Fruit fly (Drosophila melanogaster) whole organism, embryonic: ENCODE data around the gene peg.
A peak's percentile ranks its signal among the peaks of the same experiment; 100 is the strongest.

Experiments used
- ATbp ChIP-seq: fragments of 200-800 bp; sonication (Bioruptor generic); optimal IDR thresholded peaks from 2 replicates; lab custom pipeline; 2017; ENCODE audit warnings: missing biosample characterization, mild to moderate bottlenecking, missing genetic modification characterization, missing genetic modification reagents
- Atf6 ChIP-seq: fragments of 200-800 bp; sonication (Bioruptor generic); IDR thresholded peaks from 2 replicates; pipeline ENCODE4 v1.3.6; 2022; ENCODE audit warnings: missing biosample characterization, missing genetic modification characterization
- Blimp-1 ChIP-seq: fragments of 200-800 bp; sonication (Bioruptor generic); optimal IDR thresholded peaks from 3 replicates; lab custom pipeline; 2018; ENCODE audit warnings: missing biosample characterization, missing genetic modification characterization, mild to moderate bottlenecking, moderate library complexity, missing genetic modification reagents
- CG10274 ChIP-seq: fragments of 200-800 bp; sonication (Bioruptor generic); optimal IDR thresholded peaks from 3 replicates; lab custom pipeline; 2017; ENCODE audit warnings: missing biosample characterization, mild to moderate bottlenecking, missing genetic modification characterization
- CG10543 ChIP-seq: fragments of 200-800 bp; sonication (Bioruptor generic); optimal IDR thresholded peaks from 3 replicates; lab custom pipeline; 2017; ENCODE audit warnings: missing biosample characterization, mild to moderate bottlenecking, missing genetic modification characterization, moderate library complexity
- CG12236 ChIP-seq: fragments of 200-800 bp; sonication (Bioruptor generic); optimal IDR thresholded peaks from 2 replicates; lab custom pipeline; 2016; ENCODE audit warnings: missing biosample characterization, missing genetic modification characterization
- CG15601 ChIP-seq: fragments of 200-800 bp; sonication (Bioruptor generic); optimal IDR thresholded peaks from 3 replicates; lab custom pipeline; 2019; ENCODE audit warnings: missing biosample characterization, mild to moderate bottlenecking, missing genetic modification characterization, moderate library complexity
- CG16863 ChIP-seq: fragments of 200-800 bp; sonication (Bioruptor generic); optimal IDR thresholded peaks from 3 replicates; lab custom pipeline; 2016; ENCODE audit warnings: missing biosample characterization, missing genetic modification characterization
- CG17186 ChIP-seq: fragments of 200-800 bp; sonication (Bioruptor generic); optimal IDR thresholded peaks from 3 replicates; lab custom pipeline; 2017; ENCODE audit warnings: missing biosample characterization, missing genetic modification reagents, missing genetic modification characterization
- CG18476 ChIP-seq: fragments of 200-800 bp; sonication (Bioruptor generic); optimal IDR thresholded peaks from 2 replicates; lab custom pipeline; 2016; ENCODE audit warnings: missing biosample characterization, mild to moderate bottlenecking, missing genetic modification characterization
- CG43689 ChIP-seq: fragments of 200-800 bp; sonication (Bioruptor generic); IDR thresholded peaks from 2 replicates; pipeline ENCODE4 v1.3.6; 2022; ENCODE audit warnings: missing biosample characterization, missing genetic modification characterization
- CG4424 ChIP-seq: fragments of 200-800 bp; sonication (Bioruptor generic); optimal IDR thresholded peaks from 3 replicates; lab custom pipeline; 2016; ENCODE audit warnings: missing biosample characterization, missing genetic modification characterization
- CG5953 ChIP-seq: fragments of 200-800 bp; sonication (Bioruptor generic); IDR thresholded peaks from 2 replicates; pipeline ENCODE4 v1.3.6; 2022; ENCODE audit warnings: missing biosample characterization, missing genetic modification characterization
- CG6254 ChIP-seq: fragments of 200-800 bp; sonication (Bioruptor generic); optimal IDR thresholded peaks from 3 replicates; lab custom pipeline; 2017; ENCODE audit warnings: mild to moderate bottlenecking, missing biosample characterization, missing genetic modification reagents, missing genetic modification characterization
- CG7372 ChIP-seq: fragments of 200-800 bp; sonication (Bioruptor generic); IDR thresholded peaks from 2 replicates; pipeline ENCODE4 v1.3.6; 2022; ENCODE audit warnings: missing biosample characterization, missing genetic modification characterization
- CG8290 ChIP-seq, 3 experiments: fragments of 200-800 bp; sonication (Bioruptor generic); optimal IDR thresholded peaks; 2 replicates each; lab custom pipeline; 2016 to 2019; ENCODE audit warnings: missing biosample characterization in 3 of 3, missing genetic modification characterization in 3 of 3, mild to moderate bottlenecking in 2 of 3, moderate library complexity in 1 of 3
- CG8924 ChIP-seq: fragments of 200-800 bp; optimal IDR thresholded peaks from 3 replicates; lab custom pipeline; 2019; ENCODE audit warnings: missing biosample characterization, mild to moderate bottlenecking, missing genetic modification characterization, moderate library complexity
- CG9932 ChIP-seq: fragments of 200-800 bp; sonication (Bioruptor generic); IDR thresholded peaks from 2 replicates; pipeline ENCODE4 v1.3.6; 2022; ENCODE audit warnings: missing biosample characterization, missing genetic modification characterization
- HmgZ ChIP-seq: fragments of 200-800 bp; sonication (Bioruptor generic); optimal IDR thresholded peaks from 2 replicates; lab custom pipeline; 2018; ENCODE audit warnings: missing biosample characterization, mild to moderate bottlenecking, missing genetic modification characterization
- MBD-R2 ChIP-seq: fragments of 200-800 bp; sonication (Bioruptor generic); IDR thresholded peaks from 2 replicates; pipeline ENCODE4 v1.3.6; 2022; ENCODE audit warnings: missing biosample characterization, missing genetic modification characterization
- Med ChIP-seq: fragments of 200-800 bp; sonication (Bioruptor generic); peaks from one replicate; lab custom pipeline; 2016; ENCODE audit warnings: missing biosample characterization, missing genetic modification characterization, mild to moderate bottlenecking, inconsistent platforms, moderate library complexity
- Nf-YB ChIP-seq: fragments of 200-800 bp; sonication (Bioruptor generic); optimal IDR thresholded peaks from 3 replicates; lab custom pipeline; 2019; ENCODE audit warnings: missing biosample characterization, mild to moderate bottlenecking, missing genetic modification characterization, moderate library complexity
- NfI ChIP-seq: fragments of 200-800 bp; sonication (Bioruptor generic); optimal IDR thresholded peaks from 3 replicates; lab custom pipeline; 2018; ENCODE audit warnings: missing biosample characterization, mild to moderate bottlenecking, missing genetic modification characterization, moderate library complexity
- Pdp1 ChIP-seq, 2 experiments: fragments of 200-800 bp; sonication (Bioruptor generic); optimal IDR thresholded peaks; 3 replicates each; lab custom pipeline; 2016; ENCODE audit warnings: missing biosample characterization in 2 of 2, missing genetic modification characterization in 2 of 2, mild to moderate bottlenecking in 1 of 2, moderate library complexity in 1 of 2
- Ptx1 ChIP-seq: fragments of 200-800 bp; sonication (Bioruptor generic); IDR thresholded peaks from 2 replicates; pipeline ENCODE4 v1.3.6; 2022; ENCODE audit warnings: missing biosample characterization, missing genetic modification characterization
- Ravus ChIP-seq: fragments of 200-800 bp; sonication (Bioruptor generic); IDR thresholded peaks from 2 replicates; pipeline ENCODE4 v1.3.6; 2022; ENCODE audit warnings: missing biosample characterization, missing genetic modification characterization
- ci ChIP-seq: fragments of 200-800 bp; sonication (Bioruptor generic); IDR thresholded peaks from 3 replicates; pipeline ENCODE4 v1.3.6; 2022; ENCODE audit warnings: missing biosample characterization, missing genetic modification characterization
- crol ChIP-seq: fragments of 200-800 bp; sonication (Bioruptor generic); IDR thresholded peaks from 2 replicates; pipeline ENCODE4 v1.3.6; 2022; ENCODE audit warnings: missing biosample characterization, missing genetic modification characterization
- dmrt99B ChIP-seq: fragments of 200-800 bp; sonication (Bioruptor generic); optimal IDR thresholded peaks from 2 replicates; lab custom pipeline; 2018; ENCODE audit warnings: missing biosample characterization, mild to moderate bottlenecking, missing genetic modification characterization, moderate library complexity
- dpn ChIP-seq, 2 experiments: fragments of 200-800 bp; sonication (Bioruptor generic); optimal IDR thresholded peaks; 3 replicates each; lab custom pipeline; 2016; ENCODE audit warnings: missing biosample characterization in 2 of 2, missing genetic modification characterization in 2 of 2
- exex ChIP-seq: fragments of 200-800 bp; sonication (Bioruptor generic); optimal IDR thresholded peaks from 4 replicates; lab custom pipeline; 2018; ENCODE audit warnings: missing biosample characterization, mild to moderate bottlenecking, missing genetic modification characterization, moderate library complexity
- ftz-f1 ChIP-seq: fragments of 200-800 bp; sonication (Bioruptor generic); optimal IDR thresholded peaks from 2 replicates; lab custom pipeline; 2016; ENCODE audit warnings: missing biosample characterization, missing genetic modification characterization
- gcm2 ChIP-seq: fragments of 200-800 bp; sonication (Bioruptor generic); optimal IDR thresholded peaks from 2 replicates; lab custom pipeline; 2016; ENCODE audit warnings: missing biosample characterization, missing genetic modification characterization
- jigr1 ChIP-seq: fragments of 200-800 bp; sonication (Bioruptor generic); IDR thresholded peaks from 3 replicates; pipeline ENCODE4 v1.3.6; 2022; ENCODE audit warnings: missing biosample characterization, missing genetic modification characterization
- knrl ChIP-seq: fragments of 200-800 bp; sonication (Bioruptor generic); IDR thresholded peaks from 3 replicates; pipeline ENCODE4 v1.3.6; 2022; ENCODE audit warnings: missing biosample characterization, missing genetic modification characterization; ENCODE audit not compliant: partially characterized antibody
- lab ChIP-seq: fragments of 200-800 bp; sonication (Bioruptor generic); optimal IDR thresholded peaks from 3 replicates; lab custom pipeline; 2017; ENCODE audit warnings: missing biosample characterization, missing genetic modification characterization, mild to moderate bottlenecking, moderate library complexity, missing genetic modification reagents
- lola ChIP-seq, 3 experiments: fragments of >200 bp in 2 of 3; fragments of 200-800 bp in 1 of 3; sonication (Bioruptor generic) in 1 of 3; optimal IDR thresholded peaks; 2 replicates each; lab custom pipeline; 2017 to 2019; ENCODE audit warnings: missing biosample characterization in 3 of 3, missing genetic modification characterization in 3 of 3, mild to moderate bottlenecking in 1 of 3, moderate library complexity in 1 of 3
- luna ChIP-seq: fragments of 200-800 bp; sonication (Bioruptor generic); optimal IDR thresholded peaks from 2 replicates; lab custom pipeline; 2016; ENCODE audit warnings: missing biosample characterization, missing genetic modification characterization
- nerfin-1 ChIP-seq: fragments of 200-800 bp; sonication (Bioruptor generic); optimal IDR thresholded peaks from 3 replicates; lab custom pipeline; 2019; ENCODE audit warnings: missing biosample characterization, mild to moderate bottlenecking, missing genetic modification characterization, moderate library complexity
- oc ChIP-seq: fragments of 200-800 bp; sonication (Bioruptor generic); optimal IDR thresholded peaks from 2 replicates; lab custom pipeline; 2018; ENCODE audit warnings: missing biosample characterization, mild to moderate bottlenecking, missing genetic modification characterization, moderate library complexity
- otp ChIP-seq: fragments of 200-800 bp; sonication (Bioruptor generic); IDR thresholded peaks from 3 replicates; pipeline ENCODE4, ENCODE4 v1.3.6; 2022; ENCODE audit warnings: missing biosample characterization, missing genetic modification characterization
- run ChIP-seq: fragments of 200-800 bp; sonication (Bioruptor generic); optimal IDR thresholded peaks from 3 replicates; lab custom pipeline; 2018; ENCODE audit warnings: missing biosample characterization, mild to moderate bottlenecking, missing genetic modification characterization
- salm ChIP-seq: fragments of 200-800 bp; sonication (Bioruptor generic); optimal IDR thresholded peaks from 2 replicates; lab custom pipeline; 2018; ENCODE audit warnings: missing biosample characterization, mild to moderate bottlenecking, missing genetic modification characterization
- sd ChIP-seq: fragments of 200-800 bp; sonication (Bioruptor generic); optimal IDR thresholded peaks from 3 replicates; lab custom pipeline; 2018; ENCODE audit warnings: missing biosample characterization, mild to moderate bottlenecking, missing genetic modification characterization, moderate library complexity
- sima ChIP-seq: fragments of 200-800 bp; sonication (Bioruptor generic); optimal IDR thresholded peaks from 2 replicates; lab custom pipeline; 2016; ENCODE audit warnings: missing biosample characterization, missing genetic modification characterization
- slou ChIP-seq: fragments of 200-800 bp; sonication (Bioruptor generic); optimal IDR thresholded peaks from 3 replicates; lab custom pipeline; 2016; ENCODE audit warnings: missing biosample characterization, missing genetic modification characterization
- vfl ChIP-seq: fragments of 200-800 bp; sonication (Bioruptor generic); optimal IDR thresholded peaks from 2 replicates; lab custom pipeline; 2016; ENCODE audit warnings: missing biosample characterization, missing genetic modification characterization

The peg gene

DNA sequence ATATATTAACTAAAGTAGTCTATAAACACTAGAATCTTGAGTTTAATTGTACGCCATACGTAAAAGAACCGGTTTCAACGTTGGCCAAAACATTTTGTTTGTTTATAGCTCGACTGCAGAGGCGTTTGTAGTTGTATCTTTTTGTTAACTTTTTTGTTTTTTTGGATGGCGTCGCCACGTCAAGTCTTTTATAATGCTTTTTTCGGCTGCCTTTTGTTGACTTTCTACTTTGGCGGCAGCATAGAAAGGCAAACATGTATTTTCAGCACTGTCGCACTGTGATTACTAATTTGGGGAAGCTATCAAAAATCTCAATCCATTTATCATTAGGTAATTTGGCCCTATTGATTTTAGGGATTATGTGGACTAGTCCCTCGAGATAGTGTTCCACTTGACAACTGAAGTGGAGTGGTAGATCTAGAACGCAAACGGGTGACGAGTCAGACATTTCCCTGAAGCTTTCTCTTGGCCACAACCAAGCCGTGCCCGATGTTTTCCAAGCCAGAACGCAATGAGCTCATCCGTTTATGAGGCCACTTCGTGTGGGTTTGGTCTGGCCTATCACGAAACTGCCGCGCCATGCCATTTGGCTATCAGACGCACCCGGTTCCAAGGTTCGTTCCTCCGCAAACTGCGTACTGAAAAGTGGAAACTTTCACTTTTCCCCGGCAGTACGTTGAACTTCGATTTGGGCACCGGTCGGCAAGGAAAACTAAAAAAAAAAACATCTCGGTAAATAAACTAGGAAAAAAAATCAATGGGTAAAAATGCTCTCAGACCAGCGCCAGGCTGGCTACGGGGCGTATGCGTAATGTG, 42.7 kb upstream of the peg start (continued):
- TF ChIP-seq dpn (GFP tag; optimal IDR thresholded peaks at IDR 0.05; lab: Kevin White, UChicago) (no peak), crol (0 out of 2 replicates have a peak, but pooled peaks have one; percentile 15), ATbp (GFP tag; lab: Kevin White, UChicago) (no peak), lola (GFP tag; optimal IDR thresholded peaks at IDR 0.05; lab: Kevin White, UChicago) (no peak), CG9932 (GFP tag; lab: Robert Waterston, UW) (0 out of 2 replicates have a peak, but pooled peaks have one; percentile 9), CG7372 (GFP tag; lab: Robert Waterston, UW) (peak; percentile 67; the same call in 1 of the 2 replicates), Ravus (GFP tag; lab: Robert Waterston, UW) (no peak), CG10543 (GFP tag; lab: Kevin White, UChicago) (peak; percentile 41), oc (tag; lab: Kevin White, UChicago) (peak; percentile 18), gcm2 (no peak), run (tag; lab: Kevin White, UChicago) (no peak), Pdp1 (GFP tag; optimal IDR thresholded peaks at IDR 0.05; lab: Kevin White, UChicago) (no peak), salm (tag; lab: Kevin White, UChicago) (no peak), CG18476 (GFP tag; lab: Kevin White, UChicago) (no peak), slou (GFP tag; lab: Kevin White, UChicago) (no peak), HmgZ (tag; lab: Kevin White, UChicago) (no peak), CG5953 (0 out of 2 replicates have a peak, but pooled peaks have one; percentile 16), CG12236 (GFP tag; lab: Kevin White, UChicago) (no peak), MBD-R2 (GFP tag; lab: Robert Waterston, UW) (no peak), CG43689 (no peak), dmrt99B (no peak), knrl (GFP tag; lab: Robert Waterston, UW) (no peak), Ptx1 (GFP tag; lab: Robert Waterston, UW) (no peak), CG4424 (GFP tag; lab: Kevin White, UChicago) (no peak), CG6254 (GFP tag; lab: Kevin White, UChicago) (no peak), CG8290 (GFP tag; optimal IDR thresholded peaks at IDR 0.05; lab: Kevin White, UChicago) (no peak), CG8290 (tag; optimal IDR thresholded peaks at IDR 0.05; lab: Kevin White, UChicago) (no peak), nerfin-1 (no peak), NfI (GFP tag; lab: Kevin White, UChicago) (no peak), Atf6 (GFP tag; lab: Robert Waterston, UW) (no peak), Med (peak; percentile 55), sima (GFP tag; lab: Kevin White, UChicago) (no peak), exex (tag; lab: Kevin White, UChicago) (peak; percentile 8), otp (GFP tag; lab: Robert Waterston, UW) (no peak), CG8924 (tag; lab: Kevin White, UChicago) (peak; percentile 33), lab (GFP tag; lab: Kevin White, UChicago) (peak; percentile 53), CG17186 (no peak), jigr1 (GFP tag; lab: Robert Waterston, UW) (no peak), CG10274 (no peak), CG15601 (no peak), ci (0 out of 3 replicates have a peak, but pooled peaks have one; percentile 11), Blimp-1 (GFP tag; lab: Kevin White, UChicago) (peak; percentile 93), ftz-f1 (no peak), vfl (GFP tag; lab: Kevin White, UChicago) (no peak), CG16863 (GFP tag; lab: Kevin White, UChicago) (no peak), luna (no peak), sd (peak; percentile 3), Nf-YB (GFP tag; lab: Kevin White, UChicago) (no peak)
